Worm (Caenorhabditis elegans) whole organism, dauer: ENCODE measurements around the gene med-1.

Experiments
- unc-62 ChIP-seq: sonication (generic microtip); optimal IDR thresholded peaks from 2 replicates; lab custom pipeline; 2017; ENCODE audit warnings: missing biosample characterization, missing genetic modification reagents, missing genetic modification characterization

med-1 gene

ce11 chrX:12480447-12480998, 50.1 kb downstream of the med-1 start, which contains the start of gene atf-6:
Gene atf-6 (plus strand): TSS chrX:12480948.
- no peak for TF ChIP-seq unc-62
